Fruit fly (Drosophila melanogaster) whole organism, wandering third instar larva: Measurements from ENCODE around the gene CG33177.

Experiments
- GATAd ChIP-seq: sonication (Bioruptor generic); optimal IDR thresholded peaks from 2 replicates; lab custom pipeline; 2016; ENCODE audit warnings: missing biosample characterization, missing genetic modification characterization
- Hr83 ChIP-seq: fragments of 200-300 bp; sonication (Bioruptor generic); optimal IDR thresholded peaks from 2 replicates; lab custom pipeline; 2016; ENCODE audit warnings: missing biosample characterization, mild to moderate bottlenecking, missing genetic modification characterization, moderate library complexity; ENCODE audit not compliant: poor library complexity, severe bottlenecking
- Jra ChIP-seq: sonication (Bioruptor generic); optimal IDR thresholded peaks from 2 replicates; lab custom pipeline; 2016; ENCODE audit warnings: missing biosample characterization, missing genetic modification characterization
- Myc ChIP-seq: fragments of >200 bp; optimal IDR thresholded peaks from 2 replicates; lab custom pipeline; 2017
- fru ChIP-seq: fragments of 200-800 bp; sonication (Bioruptor generic); optimal IDR thresholded peaks from 3 replicates; lab custom pipeline; 2016; ENCODE audit warnings: missing biosample characterization, mild to moderate bottlenecking, missing genetic modification characterization
- psq ChIP-seq: fragments of 200-800 bp; sonication (Bioruptor generic); optimal IDR thresholded peaks from 3 replicates; lab custom pipeline; 2017; ENCODE audit warnings: missing biosample characterization, mild to moderate bottlenecking, missing genetic modification characterization, moderate library complexity
- sv ChIP-seq: fragments of 200-800 bp; sonication (Bioruptor generic); optimal IDR thresholded peaks from 3 replicates; lab custom pipeline; 2016; ENCODE audit warnings: missing biosample characterization, missing genetic modification characterization
- usp ChIP-seq: fragments of >200 bp; optimal IDR thresholded peaks from 2 replicates; lab custom pipeline; 2017; ENCODE audit warnings: missing biosample characterization, missing genetic modification characterization

- TF ChIP-seq GATAd (GFP tag; lab: Kevin White, UChicago) (no peak), psq (no peak), fru (GFP tag; lab: Kevin White, UChicago) (no peak), sv (GFP tag; lab: Kevin White, UChicago) (no peak), Jra (no peak), Hr83 (GFP tag; lab: Kevin White, UChicago) (no peak), usp (GFP tag; lab: Kevin White, UChicago) (no peak), Myc (no peak)
These were observed 18.5 kb upstream of the CG33177 start for dm6 chrX:15062619-15063018.
